Fruit fly (Drosophila melanogaster) whole organism, wandering third instar larva: ENCODE measurements around the gene CG6295.

Experiments
- Dfd ChIP-seq: fragments of >200 bp; optimal IDR thresholded peaks from 2 replicates; lab custom pipeline; 2017; ENCODE audit warnings: missing biosample characterization, missing genetic modification characterization
- Dif ChIP-seq: fragments of 200-275, 200-300 bp; sonication (Bioruptor generic); optimal IDR thresholded peaks from 2 replicates; lab custom pipeline; 2018; ENCODE audit warnings: missing biosample characterization, missing genetic modification characterization; ENCODE audit not compliant: partially characterized antibody
- GATAd ChIP-seq: sonication (Bioruptor generic); optimal IDR thresholded peaks from 2 replicates; lab custom pipeline; 2016; ENCODE audit warnings: missing biosample characterization, missing genetic modification characterization
- Vsx2 ChIP-seq: fragments of 200-300, 225-300 bp; sonication (Bioruptor generic); optimal IDR thresholded peaks from 2 replicates; lab custom pipeline; 2018; ENCODE audit warnings: missing biosample characterization, missing genetic modification characterization; ENCODE audit not compliant: partially characterized antibody
- jim ChIP-seq: fragments of 175-275, 200-325 bp; sonication (Bioruptor generic); optimal IDR thresholded peaks from 2 replicates; lab custom pipeline; 2016; ENCODE audit warnings: missing biosample characterization, mild to moderate bottlenecking, missing genetic modification characterization
- pan ChIP-seq: fragments of >200 bp; optimal IDR thresholded peaks from 2 replicates; lab custom pipeline; 2017
- sv ChIP-seq: fragments of 200-800 bp; sonication (Bioruptor generic); optimal IDR thresholded peaks from 3 replicates; lab custom pipeline; 2016; ENCODE audit warnings: missing biosample characterization, missing genetic modification characterization

- TF ChIP-seq pan (lab: Kevin White, UChicago) (no peak), GATAd (GFP tag; lab: Kevin White, UChicago) (no peak), Dfd (GFP tag; lab: Kevin White, UChicago) (no peak), Vsx2 (GFP tag; lab: Kevin White, UChicago) (no peak), sv (GFP tag; lab: Kevin White, UChicago) (peak; percentile 18), Dif (GFP tag; lab: Kevin White, UChicago) (no peak), jim (GFP tag; lab: Kevin White, UChicago) (no peak)
Observed at dm6 chr3R:26963747-26964174, 43.1 kb downstream of the CG6295 start.
